Fruit fly (Drosophila melanogaster) whole organism, prepupa: ENCODE data around the gene CG2224.
A peak's percentile ranks its signal among the peaks of the same experiment; 100 is the strongest.

ENCODE experiments used
- CG10631 ChIP-seq: fragments of 200-800 bp; sonication (Bioruptor generic); optimal IDR thresholded peaks from 2 replicates; lab custom pipeline; 2016; ENCODE audit warnings: missing biosample characterization, missing genetic modification characterization
- CG11902 ChIP-seq: fragments of 200-800 bp; sonication (Bioruptor generic); optimal IDR thresholded peaks from 3 replicates; lab custom pipeline; 2016; ENCODE audit warnings: missing biosample characterization, missing genetic modification characterization
- CG15336 ChIP-seq: fragments of 200-800 bp; sonication (Bioruptor generic); IDR thresholded peaks from 2 replicates; pipeline ENCODE4 v1.3.6; 2022; ENCODE audit warnings: missing biosample characterization, missing genetic modification characterization
- CG3032 ChIP-seq: fragments of 200-800 bp; optimal IDR thresholded peaks from 2 replicates; lab custom pipeline; 2019; ENCODE audit warnings: missing biosample characterization, mild to moderate bottlenecking, missing genetic modification characterization, moderate library complexity
- CG31627 ChIP-seq: fragments of 200-800 bp; sonication (Bioruptor generic); optimal IDR thresholded peaks from 3 replicates; lab custom pipeline; 2016; ENCODE audit warnings: missing biosample characterization, missing genetic modification characterization
- CG32006 ChIP-seq: fragments of 200-800 bp; sonication (Bioruptor generic); optimal IDR thresholded peaks from 3 replicates; lab custom pipeline; 2017; ENCODE audit warnings: missing biosample characterization, mild to moderate bottlenecking, missing genetic modification characterization
- CG34406 ChIP-seq: fragments of 200-800 bp; sonication (Bioruptor generic); optimal IDR thresholded peaks from 3 replicates; lab custom pipeline; 2016; ENCODE audit warnings: missing biosample characterization, missing genetic modification characterization
- CG4318 ChIP-seq: fragments of 200-800 bp; sonication (Bioruptor generic); optimal IDR thresholded peaks from 3 replicates; lab custom pipeline; 2017; ENCODE audit warnings: missing biosample characterization, mild to moderate bottlenecking, missing genetic modification characterization
- CG6163 ChIP-seq: fragments of 200-800 bp; sonication (Bioruptor generic); IDR thresholded peaks from 3 replicates; pipeline ENCODE4 v1.3.6; 2022; ENCODE audit warnings: missing biosample characterization, missing genetic modification characterization
- CG6276 ChIP-seq: fragments of 200-800 bp; sonication (Bioruptor generic); optimal IDR thresholded peaks from 2 replicates; lab custom pipeline; 2017; ENCODE audit warnings: missing biosample characterization, mild to moderate bottlenecking, missing genetic modification characterization
- CG6854 ChIP-seq: fragments of 200-800 bp; sonication (Bioruptor generic); optimal IDR thresholded peaks from 2 replicates; lab custom pipeline; 2017; ENCODE audit warnings: missing biosample characterization, mild to moderate bottlenecking, missing genetic modification characterization
- CG9139 ChIP-seq: fragments of 200-800 bp; sonication (Bioruptor generic); optimal IDR thresholded peaks from 3 replicates; lab custom pipeline; 2017; ENCODE audit warnings: missing biosample characterization, mild to moderate bottlenecking, missing genetic modification characterization
- Eip78C ChIP-seq: fragments of 200-800 bp; sonication (Bioruptor generic); peaks from one replicate; lab custom pipeline; 2016; ENCODE audit warnings: missing biosample characterization, missing genetic modification characterization
- Eip93F ChIP-seq: fragments of 200-800 bp; sonication (Bioruptor generic); optimal IDR thresholded peaks from 2 replicates; lab custom pipeline; 2016; ENCODE audit warnings: missing biosample characterization, mild to moderate bottlenecking, missing genetic modification characterization
- Ets21C ChIP-seq: fragments of 200-800 bp; sonication (Bioruptor generic); optimal IDR thresholded peaks from 3 replicates; lab custom pipeline; 2016; ENCODE audit warnings: missing biosample characterization, missing genetic modification characterization
- Ets96B ChIP-seq: fragments of 200-800 bp; optimal IDR thresholded peaks from 2 replicates; lab custom pipeline; 2019; ENCODE audit warnings: missing biosample characterization, mild to moderate bottlenecking, missing genetic modification characterization, moderate library complexity
- Gug ChIP-seq: fragments of 200-800 bp; sonication (Bioruptor generic); IDR thresholded peaks from 2 replicates; pipeline ENCODE4 v1.3.6; 2022; ENCODE audit warnings: missing biosample characterization, missing genetic modification characterization
- Hr38 ChIP-seq: sonication (Bioruptor generic); optimal IDR thresholded peaks from 2 replicates; lab custom pipeline; 2016; ENCODE audit warnings: missing biosample characterization, missing genetic modification characterization
- Hr39 ChIP-seq: fragments of 200-800 bp; sonication (Bioruptor generic); optimal IDR thresholded peaks from 2 replicates; lab custom pipeline; 2016; ENCODE audit warnings: missing biosample characterization, missing genetic modification characterization
- Met ChIP-seq: fragments of 200-800 bp; sonication (Bioruptor generic); optimal IDR thresholded peaks from 3 replicates; lab custom pipeline; 2016; ENCODE audit warnings: missing biosample characterization, missing genetic modification characterization
- OdsH ChIP-seq: fragments of 200-800 bp; sonication (Bioruptor generic); optimal IDR thresholded peaks from 3 replicates; lab custom pipeline; 2016; ENCODE audit warnings: missing biosample characterization, missing genetic modification characterization
- Sox15 ChIP-seq: fragments of 200-800 bp; sonication (Bioruptor generic); optimal IDR thresholded peaks from 3 replicates; lab custom pipeline; 2016; ENCODE audit warnings: missing biosample characterization, missing genetic modification characterization
- achi ChIP-seq: fragments of 200-800 bp; sonication (Bioruptor generic); optimal IDR thresholded peaks from 3 replicates; lab custom pipeline; 2016; ENCODE audit warnings: missing biosample characterization, missing genetic modification characterization
- acj6 ChIP-seq: fragments of 200-800 bp; sonication (Bioruptor generic); optimal IDR thresholded peaks from 3 replicates; lab custom pipeline; 2016; ENCODE audit warnings: missing biosample characterization, missing genetic modification characterization
- cyc ChIP-seq: fragments of 200-800 bp; sonication (Bioruptor generic); optimal IDR thresholded peaks from 3 replicates; lab custom pipeline; 2016; ENCODE audit warnings: missing biosample characterization, missing genetic modification characterization
- dac ChIP-seq: fragments of 200-800 bp; sonication (Bioruptor generic); optimal IDR thresholded peaks from 2 replicates; lab custom pipeline; 2017; ENCODE audit warnings: missing biosample characterization, mild to moderate bottlenecking, missing genetic modification characterization
- eg ChIP-seq: fragments of 200-800 bp; sonication (Bioruptor generic); IDR thresholded peaks from 3 replicates; pipeline ENCODE4 v1.3.6; 2022; ENCODE audit warnings: missing biosample characterization, missing genetic modification characterization
- esn ChIP-seq: fragments of 200-800 bp; sonication (Bioruptor generic); optimal IDR thresholded peaks from 2 replicates; lab custom pipeline; 2016; ENCODE audit warnings: missing biosample characterization, mild to moderate bottlenecking, missing genetic modification characterization, moderate library complexity
- fd85E ChIP-seq: fragments of 200-800 bp; sonication (Bioruptor generic); optimal IDR thresholded peaks from 3 replicates; lab custom pipeline; 2016; ENCODE audit warnings: missing biosample characterization, missing genetic modification characterization
- fkh ChIP-seq: fragments of 200-800 bp; sonication (Bioruptor generic); optimal IDR thresholded peaks from 3 replicates; lab custom pipeline; 2017; ENCODE audit warnings: missing biosample characterization, mild to moderate bottlenecking, missing genetic modification characterization, moderate library complexity
- lz ChIP-seq: fragments of 200-800 bp; sonication (Bioruptor generic); optimal IDR thresholded peaks from 3 replicates; lab custom pipeline; 2016; ENCODE audit warnings: missing biosample characterization, missing genetic modification characterization
- net ChIP-seq: fragments of 200-800 bp; sonication (Bioruptor generic); optimal IDR thresholded peaks from 3 replicates; lab custom pipeline; 2016; ENCODE audit warnings: missing biosample characterization, missing genetic modification characterization
- pdm3 ChIP-seq: fragments of 200-800 bp; sonication (Bioruptor generic); optimal IDR thresholded peaks from 3 replicates; lab custom pipeline; 2016; ENCODE audit warnings: missing biosample characterization, missing genetic modification characterization
- salr ChIP-seq, 2 experiments: fragments of 200-800 bp; sonication (Bioruptor generic); optimal IDR thresholded peaks; 3 replicates each; lab custom pipeline; 2016 to 2018; ENCODE audit warnings: missing biosample characterization in 2 of 2, missing genetic modification characterization in 2 of 2, mild to moderate bottlenecking in 1 of 2
- spab ChIP-seq: fragments of 200-800 bp; sonication (Bioruptor generic); optimal IDR thresholded peaks from 2 replicates; lab custom pipeline; 2017; ENCODE audit warnings: missing biosample characterization, mild to moderate bottlenecking, missing genetic modification characterization, missing genetic modification reagents
- ss ChIP-seq, 2 experiments: fragments of 200-800 bp; sonication (Bioruptor generic); optimal IDR thresholded peaks; 2 replicates in 1 of 2; 3 replicates in 1 of 2; lab custom pipeline; 2017 to 2018; ENCODE audit warnings: mild to moderate bottlenecking in 2 of 2, missing biosample characterization in 2 of 2, missing genetic modification characterization in 2 of 2, moderate library complexity in 1 of 2
- svp ChIP-seq: fragments of 200-800 bp; sonication (Bioruptor generic); peaks from one replicate; lab custom pipeline; 2016; ENCODE audit warnings: missing biosample characterization, missing genetic modification characterization
- topi ChIP-seq: fragments of 200-800 bp; sonication (Bioruptor generic); optimal IDR thresholded peaks from 3 replicates; lab custom pipeline; 2016; ENCODE audit warnings: missing biosample characterization, missing genetic modification characterization
- vri ChIP-seq: fragments of 200-800 bp; sonication (Bioruptor generic); optimal IDR thresholded peaks from 3 replicates; lab custom pipeline; 2016; ENCODE audit warnings: missing biosample characterization, mild to moderate bottlenecking, missing genetic modification characterization

Gene CG2224

DNA sequence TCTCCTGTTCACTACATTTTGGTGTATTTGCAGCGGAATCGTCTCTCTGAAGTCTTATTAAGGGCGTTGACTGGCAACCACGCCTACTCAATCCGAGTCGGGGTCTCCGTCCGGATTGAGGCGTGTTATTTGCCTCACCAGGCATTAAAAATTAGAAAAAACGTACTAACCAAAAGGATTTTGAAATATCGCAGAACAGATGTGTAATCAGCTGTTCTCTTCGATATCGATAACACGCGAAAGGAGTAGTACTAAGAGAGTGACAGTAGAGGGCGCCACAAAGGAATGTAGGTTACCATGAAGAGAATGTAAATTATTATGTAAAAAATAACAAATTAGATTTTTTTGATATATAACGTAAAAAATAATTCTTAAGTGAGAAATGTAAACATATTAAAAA lies 34.1 kb downstream of the CG2224 start, which contains the start of gene CG15536:
CG15536 (minus strand) TSS at position 170 of the 400 bp plus-strand sequence.
- TF ChIP-seq ss (GFP tag; optimal IDR thresholded peaks at IDR 0.05; lab: Kevin White, UChicago) (no peak), Eip78C (GFP tag; lab: Kevin White, UChicago) (peak; percentile 14), esn (GFP tag; lab: Kevin White, UChicago) (peak; percentile 15)

DNA sequence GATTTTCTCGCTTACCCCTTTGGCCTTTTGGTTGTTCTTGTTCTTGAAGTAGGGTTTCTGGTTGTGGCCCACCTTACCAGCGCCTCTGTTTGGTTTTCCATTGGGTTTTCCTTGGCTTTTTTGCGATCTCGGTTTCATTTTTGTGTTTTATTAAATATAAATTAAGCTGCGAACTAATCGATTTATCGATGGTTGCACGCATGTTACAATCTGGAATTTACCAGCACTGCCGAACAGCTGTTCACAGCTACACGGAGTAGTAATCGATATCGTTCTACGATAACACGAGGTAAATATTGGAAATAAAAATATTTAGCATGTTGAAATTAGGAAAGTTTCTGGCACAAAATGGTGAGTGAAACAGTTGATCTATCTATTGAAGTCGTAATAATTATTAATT lies 35.4 kb downstream of the CG2224 start, which contains the start of the genes CG15535 and mRpS18C:
CG15535 (minus strand) TSS at position 235 of the 400 bp plus-strand sequence.
mRpS18C (plus strand) TSS at position 280 of the 400 bp plus-strand sequence.
- TF ChIP-seq CG15336 (GFP tag; lab: Robert Waterston, UW) (no peak), CG6163 (GFP tag; lab: Robert Waterston, UW) (0 out of 3 replicates have a peak, but pooled peaks have one; percentile 17), CG11902 (GFP tag; lab: Kevin White, UChicago) (no peak), Ets21C (no peak), CG34406 (GFP tag; lab: Kevin White, UChicago) (no peak), topi (GFP tag; lab: Kevin White, UChicago) (peak; percentile 9), Hr38 (GFP tag; lab: Kevin White, UChicago) (no peak), esn (GFP tag; lab: Kevin White, UChicago) (peak; percentile 7), Eip93F (GFP tag; lab: Kevin White, UChicago) (no peak), CG10631 (GFP tag; lab: Kevin White, UChicago) (no peak), CG4318 (GFP tag; lab: Kevin White, UChicago) (no peak), Sox15 (GFP tag; lab: Kevin White, UChicago) (no peak), dac (GFP tag; lab: Kevin White, UChicago) (no peak), CG6276 (GFP tag; lab: Kevin White, UChicago) (no peak), Ets96B (tag; lab: Kevin White, UChicago) (no peak), Eip78C (GFP tag; lab: Kevin White, UChicago) (peak; percentile 60), lz (GFP tag; lab: Kevin White, UChicago) (peak; percentile 2), spab (no peak), CG32006 (GFP tag; lab: Kevin White, UChicago) (no peak), fd85E (GFP tag; lab: Kevin White, UChicago) (no peak)

DNA sequence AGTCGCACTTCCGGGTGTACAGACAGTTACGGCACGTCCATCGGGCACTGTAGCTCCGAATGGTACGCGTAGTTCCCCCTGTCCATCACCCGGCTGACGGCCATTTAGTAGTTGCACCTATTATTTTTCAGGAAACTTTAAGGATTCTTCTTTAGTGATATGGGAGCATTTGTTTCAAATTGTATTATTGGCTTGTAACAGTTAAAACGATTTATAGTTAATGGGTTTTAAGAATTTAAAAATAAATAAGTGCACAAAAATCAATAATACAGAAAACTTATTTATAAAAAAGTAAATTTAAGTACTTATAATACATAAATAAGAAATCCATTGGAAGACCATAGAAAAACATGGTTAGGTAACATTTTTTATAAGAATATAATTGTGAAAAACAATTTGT lies 36.2 kb downstream of the CG2224 start, which contains the start of the genes CG2217 and CG42740:
CG2217 (minus strand) TSS at position 101 of the 400 bp plus-strand sequence.
CG42740 (minus strand) TSS at position 101 of the 400 bp plus-strand sequence.
- TF ChIP-seq CG15336 (GFP tag; lab: Robert Waterston, UW), result no peak
- no peak for TF ChIP-seq topi (GFP tag; lab: Kevin White, UChicago)
- no peak for TF ChIP-seq salr (GFP tag; optimal IDR thresholded peaks at IDR 0.05; lab: Kevin White, UChicago)

DNA sequence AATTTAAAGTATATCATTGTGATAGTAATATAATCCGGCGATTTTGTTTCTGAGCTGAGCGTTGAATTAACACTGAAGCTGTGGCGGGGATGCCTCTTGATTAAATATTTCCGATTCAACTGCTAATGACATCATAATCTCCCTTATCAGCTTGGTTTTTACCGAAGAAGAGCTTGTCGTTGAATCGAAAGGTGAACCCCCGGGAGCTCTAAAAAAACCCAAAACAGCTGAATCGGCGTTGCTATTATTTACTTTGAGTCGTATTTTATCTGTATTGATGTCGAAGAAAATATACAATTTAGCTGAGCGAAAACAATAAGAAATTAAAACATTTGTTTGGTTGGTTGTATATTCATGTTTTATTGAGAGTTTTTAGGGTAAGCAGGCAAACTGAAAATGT lies 39.9 kb downstream of the CG2224 start:
- TF ChIP-seq svp (GFP tag; lab: Kevin White, UChicago), result peak; percentile 83
- no peak for TF ChIP-seq CG9139

DNA sequence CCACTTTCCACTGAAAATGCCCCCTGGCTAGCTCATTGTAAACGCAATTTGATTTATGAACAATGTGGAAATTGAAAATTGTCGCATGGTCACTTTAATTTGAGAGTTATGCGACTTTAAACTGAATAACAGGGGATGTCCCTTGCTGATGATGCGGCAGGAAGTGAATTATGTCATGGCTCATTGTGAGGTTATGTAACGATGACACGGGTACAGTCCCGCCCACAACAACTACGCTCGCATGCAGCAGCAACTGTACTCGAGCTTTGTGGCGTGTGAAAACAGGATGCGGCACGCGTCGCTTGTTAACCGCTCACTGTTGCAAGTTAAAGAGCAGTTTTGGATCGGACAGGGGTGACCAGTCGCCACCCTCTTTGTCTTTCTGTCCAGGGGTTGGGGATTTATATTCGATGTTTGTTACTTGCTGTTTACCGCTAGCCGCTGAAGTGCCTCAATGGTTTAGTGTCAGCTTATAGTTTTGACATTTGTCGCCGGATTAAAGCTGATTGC lies 42.3 kb downstream of the CG2224 start:
- TF ChIP-seq esn (GFP tag; lab: Kevin White, UChicago), result no peak

DNA sequence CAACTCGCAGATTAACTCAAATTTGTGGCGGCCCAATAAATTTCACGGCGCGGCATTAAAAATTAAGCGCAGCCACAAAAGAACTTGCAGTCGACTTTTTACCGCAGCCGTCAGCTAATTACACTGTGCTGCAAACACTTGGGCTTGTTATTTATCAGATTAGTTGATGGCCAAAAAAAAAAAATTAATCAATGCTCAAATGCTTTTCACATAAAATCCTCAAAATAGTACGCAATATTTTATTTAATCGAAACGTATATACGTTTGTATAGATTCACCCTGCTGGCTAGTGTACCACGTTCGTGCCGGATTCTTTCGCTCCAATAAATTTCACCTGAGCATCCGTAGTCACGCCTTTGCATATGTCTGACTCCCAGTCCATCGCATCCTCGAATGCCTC lies 45.3 kb downstream of the CG2224 start:
- TF ChIP-seq fd85E (GFP tag; lab: Kevin White, UChicago), result no peak
- TF ChIP-seq achi (GFP tag; lab: Kevin White, UChicago), result peak; percentile 49
- TF ChIP-seq svp (GFP tag; lab: Kevin White, UChicago), result peak; percentile 80
- no peak for TF ChIP-seq CG6854 (GFP tag; lab: Kevin White, UChicago)
- no peak for TF ChIP-seq fkh
- peak; percentile 75 for TF ChIP-seq Hr39
- peak; percentile 54 for TF ChIP-seq acj6 (GFP tag; lab: Kevin White, UChicago)
- TF ChIP-seq CG6276 (GFP tag; lab: Kevin White, UChicago), result no peak
- TF ChIP-seq Eip93F (GFP tag; lab: Kevin White, UChicago), result no peak
- TF ChIP-seq CG31627 (GFP tag; lab: Kevin White, UChicago), result peak; percentile 71
- no peak for TF ChIP-seq CG3032 (tag; lab: Kevin White, UChicago)
- peak; percentile 33 for TF ChIP-seq vri (GFP tag; lab: Kevin White, UChicago)
- TF ChIP-seq CG34406 (GFP tag; lab: Kevin White, UChicago), result no peak
- TF ChIP-seq Gug (GFP tag; lab: Robert Waterston, UW), result no peak
- TF ChIP-seq Met (GFP tag; lab: Kevin White, UChicago), result no peak
- TF ChIP-seq cyc, result peak; percentile 70
- TF ChIP-seq CG10631 (GFP tag; lab: Kevin White, UChicago), result peak; percentile 22
- no peak for TF ChIP-seq CG9139
- no peak for TF ChIP-seq Hr38 (GFP tag; lab: Kevin White, UChicago)
- TF ChIP-seq CG6163 (GFP tag; lab: Robert Waterston, UW), result peak; percentile 82
- peak; percentile 52 for TF ChIP-seq OdsH (GFP tag; lab: Kevin White, UChicago)
- TF ChIP-seq eg, result peak; percentile 58
- no peak for TF ChIP-seq net
- TF ChIP-seq pdm3 (GFP tag; lab: Kevin White, UChicago), result peak; percentile 57
